Fruit fly (Drosophila melanogaster) whole organism, embryonic: ENCODE results near the gene CG14439.

ENCODE experiments used
- Atf3 ChIP-seq: fragments of 200-800 bp; sonication (Bioruptor generic); optimal IDR thresholded peaks from 3 replicates; lab custom pipeline; 2016; ENCODE audit warnings: missing biosample characterization, missing genetic modification characterization
- CG7928 ChIP-seq: fragments of 200-800 bp; sonication (Bioruptor generic); optimal IDR thresholded peaks from 2 replicates; lab custom pipeline; 2017; ENCODE audit warnings: missing biosample characterization, mild to moderate bottlenecking, missing genetic modification characterization
- Tbp ChIP-seq: fragments of >200 bp; optimal IDR thresholded peaks from 2 replicates; lab custom pipeline; 2018; ENCODE audit warnings: missing biosample characterization, missing genetic modification characterization
- br ChIP-seq: fragments of >200 bp; optimal IDR thresholded peaks from 2 replicates; lab custom pipeline; 2017
- bsh ChIP-seq, 2 experiments: fragments of 200-800 bp; sonication (Bioruptor generic); optimal IDR thresholded peaks; 2 replicates each; lab custom pipeline; 2017 to 2018; ENCODE audit warnings: mild to moderate bottlenecking in 2 of 2, missing biosample characterization in 2 of 2, missing genetic modification characterization in 2 of 2, moderate library complexity in 1 of 2
- cato ChIP-seq: fragments of 200-800 bp; sonication (Bioruptor generic); optimal IDR thresholded peaks from 2 replicates; lab custom pipeline; 2016; ENCODE audit warnings: missing biosample characterization, missing genetic modification characterization, borderline replicate concordance
- chn ChIP-seq: fragments of 200-800 bp; sonication (Bioruptor generic); optimal IDR thresholded peaks from 2 replicates; lab custom pipeline; 2016; ENCODE audit warnings: missing biosample characterization, missing genetic modification characterization
- exex ChIP-seq: fragments of 200-800 bp; sonication (Bioruptor generic); optimal IDR thresholded peaks from 4 replicates; lab custom pipeline; 2018; ENCODE audit warnings: missing biosample characterization, mild to moderate bottlenecking, missing genetic modification characterization, moderate library complexity
- gfzf ChIP-seq: fragments of 200-800 bp; sonication (Bioruptor generic); optimal IDR thresholded peaks from 2 replicates; lab custom pipeline; 2016; ENCODE audit warnings: missing biosample characterization, mild to moderate bottlenecking, missing genetic modification characterization, moderate library complexity
- lov ChIP-seq, 2 experiments: fragments of 200-800 bp in 1 of 2; fragments of >200 bp in 1 of 2; sonication (Bioruptor generic) in 1 of 2; IDR thresholded peaks in 1 of 2; optimal IDR thresholded peaks in 1 of 2; 2 replicates in 1 of 2; 3 replicates in 1 of 2; pipeline versions ENCODE4 v1.3.6 to Lab custom; 2017 to 2022; ENCODE audit warnings: missing biosample characterization in 1 of 2, missing genetic modification characterization in 1 of 2
- prd ChIP-seq, 3 experiments: fragments of >200 bp in 2 of 3; fragments of 200-800 bp in 1 of 3; sonication (Bioruptor generic) in 1 of 3; optimal IDR thresholded peaks in 2 of 3; IDR thresholded peaks in 1 of 3; 2 replicates in 2 of 3; 3 replicates in 1 of 3; pipeline versions ENCODE4 v1.3.6 to Lab custom; 2017 to 2022; ENCODE audit warnings: missing biosample characterization in 1 of 3, missing genetic modification characterization in 1 of 3
- run ChIP-seq: fragments of 200-800 bp; sonication (Bioruptor generic); optimal IDR thresholded peaks from 3 replicates; lab custom pipeline; 2018; ENCODE audit warnings: missing biosample characterization, mild to moderate bottlenecking, missing genetic modification characterization

DNA sequence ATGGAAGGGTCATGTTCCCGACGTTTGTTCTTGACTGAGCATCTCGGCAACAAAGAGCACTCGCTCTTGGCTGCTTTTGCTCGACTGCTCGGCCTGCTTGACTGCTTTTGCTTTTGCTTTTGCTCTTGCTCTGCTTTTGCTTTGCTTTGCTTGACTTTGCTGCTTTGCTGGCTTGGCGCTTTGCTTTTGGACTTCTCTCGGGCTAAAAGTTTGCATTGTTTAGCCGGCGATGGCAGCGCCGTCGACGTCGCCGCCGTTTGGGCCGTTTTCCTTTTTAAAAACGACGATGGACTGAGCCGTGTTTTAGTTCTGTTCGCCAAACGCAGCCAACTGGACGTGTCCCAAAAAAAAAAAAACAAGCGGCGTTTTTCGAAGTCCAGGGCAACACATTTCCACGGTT lies at the start of gene CG14439:
- TF ChIP-seq bsh (GFP tag; optimal IDR thresholded peaks at IDR 0.05; lab: Kevin White, UChicago) (no peak), Atf3 (GFP tag; lab: Kevin White, UChicago) (no peak), prd (optimal IDR thresholded peaks at IDR 0.05; lab: Kevin White, UChicago) (no peak), prd (GFP tag; IDR thresholded peaks at IDR 0.05; lab: Robert Waterston, UW) (no peak), lov (optimal IDR thresholded peaks at IDR 0.05; lab: Kevin White, UChicago) (no peak), lov (GFP tag; IDR thresholded peaks at IDR 0.05; lab: Robert Waterston, UW) (no peak), Tbp (GFP tag; lab: Kevin White, UChicago) (no peak), chn (GFP tag; lab: Kevin White, UChicago) (no peak), br (lab: Kevin White, UChicago) (no peak), exex (tag; lab: Kevin White, UChicago) (no peak), CG7928 (GFP tag; lab: Kevin White, UChicago) (no peak), run (tag; lab: Kevin White, UChicago) (no peak), cato (GFP tag; lab: Kevin White, UChicago) (no peak), gfzf (GFP tag; lab: Kevin White, UChicago) (no peak)
